Fruit fly (Drosophila melanogaster) whole organism, prepupa: ENCODE data around the gene fz2.

ENCODE experiments used
- Blimp-1 ChIP-seq: fragments of 200-800 bp; sonication (Bioruptor generic); optimal IDR thresholded peaks from 3 replicates; lab custom pipeline; 2017; ENCODE audit warnings: missing biosample characterization, missing genetic modification characterization, mild to moderate bottlenecking, moderate library complexity, missing genetic modification reagents
- CG11294 ChIP-seq: fragments of 200-800 bp; sonication (Bioruptor generic); IDR thresholded peaks from 2 replicates; pipeline ENCODE4 v1.3.6; 2022; ENCODE audit warnings: missing biosample characterization, missing genetic modification characterization
- CG11762 ChIP-seq: fragments of 200-800 bp; sonication (Bioruptor generic); optimal IDR thresholded peaks from 3 replicates; lab custom pipeline; 2016; ENCODE audit warnings: missing biosample characterization, missing genetic modification characterization; ENCODE audit not compliant: insufficient read depth
- CG1621 ChIP-seq: fragments of 200-800 bp; sonication (Bioruptor generic); optimal IDR thresholded peaks from 3 replicates; lab custom pipeline; 2018; ENCODE audit warnings: missing biosample characterization, mild to moderate bottlenecking, missing genetic modification characterization
- CG3032 ChIP-seq: fragments of 200-800 bp; optimal IDR thresholded peaks from 2 replicates; lab custom pipeline; 2019; ENCODE audit warnings: missing biosample characterization, mild to moderate bottlenecking, missing genetic modification characterization, moderate library complexity
- CG31627 ChIP-seq: fragments of 200-800 bp; sonication (Bioruptor generic); optimal IDR thresholded peaks from 3 replicates; lab custom pipeline; 2016; ENCODE audit warnings: missing biosample characterization, missing genetic modification characterization
- CG34406 ChIP-seq: fragments of 200-800 bp; sonication (Bioruptor generic); optimal IDR thresholded peaks from 3 replicates; lab custom pipeline; 2016; ENCODE audit warnings: missing biosample characterization, missing genetic modification characterization
- CG3919 ChIP-seq: fragments of 200-800 bp; sonication (Bioruptor generic); optimal IDR thresholded peaks from 3 replicates; lab custom pipeline; 2016; ENCODE audit warnings: missing biosample characterization, missing genetic modification characterization
- CG4318 ChIP-seq: fragments of 200-800 bp; sonication (Bioruptor generic); optimal IDR thresholded peaks from 3 replicates; lab custom pipeline; 2017; ENCODE audit warnings: missing biosample characterization, mild to moderate bottlenecking, missing genetic modification characterization
- CG6163 ChIP-seq: fragments of 200-800 bp; sonication (Bioruptor generic); IDR thresholded peaks from 3 replicates; pipeline ENCODE4 v1.3.6; 2022; ENCODE audit warnings: missing biosample characterization, missing genetic modification characterization
- CG6792 ChIP-seq: fragments of 200-800 bp; sonication (Bioruptor generic); optimal IDR thresholded peaks from 3 replicates; lab custom pipeline; 2016; ENCODE audit warnings: missing biosample characterization, missing genetic modification characterization
- CG6808 ChIP-seq: fragments of 200-800 bp; sonication (Bioruptor generic); optimal IDR thresholded peaks from 3 replicates; lab custom pipeline; 2017; ENCODE audit warnings: missing biosample characterization, missing genetic modification characterization, mild to moderate bottlenecking, moderate library complexity, missing genetic modification reagents
- CG6854 ChIP-seq: fragments of 200-800 bp; sonication (Bioruptor generic); optimal IDR thresholded peaks from 2 replicates; lab custom pipeline; 2017; ENCODE audit warnings: missing biosample characterization, mild to moderate bottlenecking, missing genetic modification characterization
- CG8119 ChIP-seq: fragments of 200-800 bp; sonication (Bioruptor generic); IDR thresholded peaks from 3 replicates; pipeline ENCODE4 v1.3.6; 2022; ENCODE audit warnings: missing biosample characterization, missing genetic modification characterization
- CG8632 ChIP-seq: fragments of 200-800 bp; sonication (Bioruptor generic); optimal IDR thresholded peaks from 3 replicates; lab custom pipeline; 2016; ENCODE audit warnings: missing biosample characterization, missing genetic modification characterization
- Eip75B ChIP-seq: fragments of 200-800 bp; sonication (Bioruptor generic); optimal IDR thresholded peaks from 3 replicates; lab custom pipeline; 2016; ENCODE audit warnings: missing biosample characterization, missing genetic modification characterization
- Eip93F ChIP-seq: fragments of 200-800 bp; sonication (Bioruptor generic); optimal IDR thresholded peaks from 2 replicates; lab custom pipeline; 2016; ENCODE audit warnings: missing biosample characterization, mild to moderate bottlenecking, missing genetic modification characterization
- Ets21C ChIP-seq: fragments of 200-800 bp; sonication (Bioruptor generic); optimal IDR thresholded peaks from 3 replicates; lab custom pipeline; 2016; ENCODE audit warnings: missing biosample characterization, missing genetic modification characterization
- Gug ChIP-seq: fragments of 200-800 bp; sonication (Bioruptor generic); IDR thresholded peaks from 2 replicates; pipeline ENCODE4 v1.3.6; 2022; ENCODE audit warnings: missing biosample characterization, missing genetic modification characterization
- Hr38 ChIP-seq: sonication (Bioruptor generic); optimal IDR thresholded peaks from 2 replicates; lab custom pipeline; 2016; ENCODE audit warnings: missing biosample characterization, missing genetic modification characterization
- Lpt ChIP-seq: fragments of 200-800 bp; sonication (Bioruptor generic); optimal IDR thresholded peaks from 3 replicates; lab custom pipeline; 2016; ENCODE audit warnings: missing biosample characterization, missing genetic modification characterization
- Sox15 ChIP-seq: fragments of 200-800 bp; sonication (Bioruptor generic); optimal IDR thresholded peaks from 3 replicates; lab custom pipeline; 2016; ENCODE audit warnings: missing biosample characterization, missing genetic modification characterization
- acj6 ChIP-seq: fragments of 200-800 bp; sonication (Bioruptor generic); optimal IDR thresholded peaks from 3 replicates; lab custom pipeline; 2016; ENCODE audit warnings: missing biosample characterization, missing genetic modification characterization
- cyc ChIP-seq: fragments of 200-800 bp; sonication (Bioruptor generic); optimal IDR thresholded peaks from 3 replicates; lab custom pipeline; 2016; ENCODE audit warnings: missing biosample characterization, missing genetic modification characterization
- dac ChIP-seq: fragments of 200-800 bp; sonication (Bioruptor generic); optimal IDR thresholded peaks from 2 replicates; lab custom pipeline; 2017; ENCODE audit warnings: missing biosample characterization, mild to moderate bottlenecking, missing genetic modification characterization
- dsx ChIP-seq: fragments of 200-800 bp; optimal IDR thresholded peaks from 3 replicates; lab custom pipeline; 2019; ENCODE audit warnings: missing biosample characterization, mild to moderate bottlenecking, missing genetic modification characterization, moderate library complexity; ENCODE audit not compliant: poor library complexity, severe bottlenecking
- fd85E ChIP-seq: fragments of 200-800 bp; sonication (Bioruptor generic); optimal IDR thresholded peaks from 3 replicates; lab custom pipeline; 2016; ENCODE audit warnings: missing biosample characterization, missing genetic modification characterization
- fkh ChIP-seq: fragments of 200-800 bp; sonication (Bioruptor generic); optimal IDR thresholded peaks from 3 replicates; lab custom pipeline; 2017; ENCODE audit warnings: missing biosample characterization, mild to moderate bottlenecking, missing genetic modification characterization, moderate library complexity
- lz ChIP-seq: fragments of 200-800 bp; sonication (Bioruptor generic); optimal IDR thresholded peaks from 3 replicates; lab custom pipeline; 2016; ENCODE audit warnings: missing biosample characterization, missing genetic modification characterization
- net ChIP-seq: fragments of 200-800 bp; sonication (Bioruptor generic); optimal IDR thresholded peaks from 3 replicates; lab custom pipeline; 2016; ENCODE audit warnings: missing biosample characterization, missing genetic modification characterization
- spab ChIP-seq: fragments of 200-800 bp; sonication (Bioruptor generic); optimal IDR thresholded peaks from 2 replicates; lab custom pipeline; 2017; ENCODE audit warnings: missing biosample characterization, mild to moderate bottlenecking, missing genetic modification characterization, missing genetic modification reagents
- ss ChIP-seq, 2 experiments: fragments of 200-800 bp; sonication (Bioruptor generic); optimal IDR thresholded peaks; 2 replicates in 1 of 2; 3 replicates in 1 of 2; lab custom pipeline; 2017 to 2018; ENCODE audit warnings: mild to moderate bottlenecking in 2 of 2, missing biosample characterization in 2 of 2, missing genetic modification characterization in 2 of 2, moderate library complexity in 1 of 2
- svp ChIP-seq: fragments of 200-800 bp; sonication (Bioruptor generic); peaks from one replicate; lab custom pipeline; 2016; ENCODE audit warnings: missing biosample characterization, missing genetic modification characterization
- topi ChIP-seq: fragments of 200-800 bp; sonication (Bioruptor generic); optimal IDR thresholded peaks from 3 replicates; lab custom pipeline; 2016; ENCODE audit warnings: missing biosample characterization, missing genetic modification characterization
- vri ChIP-seq: fragments of 200-800 bp; sonication (Bioruptor generic); optimal IDR thresholded peaks from 3 replicates; lab custom pipeline; 2016; ENCODE audit warnings: missing biosample characterization, mild to moderate bottlenecking, missing genetic modification characterization

Gene fz2

dm6 chr3L:19230801-19231547 lies 4.2 kb downstream of the fz2 start (continued):
- TF ChIP-seq Ets21C (GFP tag; lab: Kevin White, UChicago) = no peak
- no peak for TF ChIP-seq fd85E (GFP tag; lab: Kevin White, UChicago)
- TF ChIP-seq CG34406 (GFP tag; lab: Kevin White, UChicago) = no peak
- TF ChIP-seq Sox15 (GFP tag; lab: Kevin White, UChicago) = no peak
- TF ChIP-seq spab (GFP tag; lab: Kevin White, UChicago) = no peak
- TF ChIP-seq CG3032 = no peak
- TF ChIP-seq, all 60 proteins: peak for 5

dm6 chr3L:19229491-19229890 lies 5.7 kb downstream of the fz2 start:
- TF ChIP-seq Blimp-1 (GFP tag; lab: Kevin White, UChicago) (no peak), Ets21C (GFP tag; lab: Kevin White, UChicago) (no peak), CG8632 (GFP tag; lab: Kevin White, UChicago) (no peak), fkh (GFP tag; lab: Kevin White, UChicago) (no peak), CG4318 (no peak), ss (GFP tag; optimal IDR thresholded peaks at IDR 0.05; lab: Kevin White, UChicago) (no peak), net (GFP tag; lab: Kevin White, UChicago) (no peak), Lpt (GFP tag; lab: Kevin White, UChicago) (no peak), Eip93F (no peak), dsx (GFP tag; lab: Kevin White, UChicago) (no peak), CG6854 (GFP tag; lab: Kevin White, UChicago) (no peak), vri (GFP tag; lab: Kevin White, UChicago) (no peak)

dm6 chr3L:19228857-19229398 lies 6.2 kb downstream of the fz2 start:
- TF ChIP-seq topi (GFP tag; lab: Kevin White, UChicago) = no peak

- TF ChIP-seq acj6 (no peak), Hr38 (no peak), CG6163 (GFP tag; lab: Robert Waterston, UW) (no peak), lz (GFP tag; lab: Kevin White, UChicago) (no peak), svp (GFP tag; lab: Kevin White, UChicago) (no peak), Gug (GFP tag; lab: Robert Waterston, UW) (no peak), dac (GFP tag; lab: Kevin White, UChicago) (no peak), vri (GFP tag; lab: Kevin White, UChicago) (no peak), cyc (GFP tag; lab: Kevin White, UChicago) (no peak), ss (GFP tag; optimal IDR thresholded peaks at IDR 0.05; lab: Kevin White, UChicago) (no peak), CG1621 (no peak), dsx (GFP tag; lab: Kevin White, UChicago) (no peak), CG6808 (GFP tag; lab: Kevin White, UChicago) (no peak), CG6792 (GFP tag; lab: Kevin White, UChicago) (no peak), CG3919 (no peak)
These were observed 6.8 kb downstream of the fz2 start for dm6 chr3L:19228371-19228817.

- TF ChIP-seq net (GFP tag; lab: Kevin White, UChicago) (no peak), CG31627 (no peak), CG11762 (no peak), CG34406 (GFP tag; lab: Kevin White, UChicago) (no peak), cyc (GFP tag; lab: Kevin White, UChicago) (no peak), dac (GFP tag; lab: Kevin White, UChicago) (no peak), Hr38 (no peak), Blimp-1 (GFP tag; lab: Kevin White, UChicago) (no peak), fkh (GFP tag; lab: Kevin White, UChicago) (no peak), CG11294 (GFP tag; lab: Robert Waterston, UW) (no peak), Eip75B (GFP tag; lab: Kevin White, UChicago) (no peak), CG8632 (GFP tag; lab: Kevin White, UChicago) (no peak), CG6808 (GFP tag; lab: Kevin White, UChicago) (no peak), svp (GFP tag; lab: Kevin White, UChicago) (no peak), CG8119 (GFP tag; lab: Robert Waterston, UW) (no peak), CG4318 (no peak), spab (GFP tag; lab: Kevin White, UChicago) (no peak), vri (GFP tag; lab: Kevin White, UChicago) (no peak), fd85E (GFP tag; lab: Kevin White, UChicago) (no peak)
These were observed 9.5 kb downstream of the fz2 start for dm6 chr3L:19225687-19226086.
